Worm (Caenorhabditis elegans) whole organism, L3 larva: ENCODE results near the gene srg-4.

Experiments used
- R02D3.7 ChIP-seq: fragments of 150-350 bp; optimal IDR thresholded peaks from 2 replicates; lab custom pipeline; 2014; ENCODE audit warnings: missing biosample characterization, missing genetic modification characterization
- aly-2 ChIP-seq: fragments of 150-350 bp; optimal IDR thresholded peaks from 2 replicates; lab custom pipeline; 2014; ENCODE audit warnings: missing biosample characterization, missing genetic modification characterization
- ama-1 ChIP-seq: fragments of 150-350 bp; optimal IDR thresholded peaks from 2 replicates; lab custom pipeline; 2018
- ceh-16 ChIP-seq: sonication (generic microtip); optimal IDR thresholded peaks from 2 replicates; lab custom pipeline; 2017; ENCODE audit warnings: missing biosample characterization, missing genetic modification characterization
- ceh-28 ChIP-seq: fragments of 150-350 bp; optimal IDR thresholded peaks from 2 replicates; lab custom pipeline; 2014; ENCODE audit warnings: missing biosample characterization, missing genetic modification reagents, missing genetic modification characterization
- ceh-82 ChIP-seq: fragments of 150-350 bp; optimal IDR thresholded peaks from 2 replicates; lab custom pipeline; 2014; ENCODE audit warnings: missing biosample characterization, missing genetic modification characterization
- ceh-9 ChIP-seq: sonication (generic microtip); optimal IDR thresholded peaks from 2 replicates; lab custom pipeline; 2018; ENCODE audit warnings: missing biosample characterization, missing genetic modification characterization
- egl-5 ChIP-seq: fragments of 150-350 bp; optimal IDR thresholded peaks from 2 replicates; lab custom pipeline; 2017; ENCODE audit warnings: missing biosample characterization, missing genetic modification reagents, missing genetic modification characterization, inconsistent platforms
- elt-1 ChIP-seq: fragments of 150-350 bp; optimal IDR thresholded peaks from 2 replicates; lab custom pipeline; 2014; ENCODE audit warnings: missing biosample characterization, missing genetic modification characterization
- fkh-2 ChIP-seq: fragments of 150-350 bp; optimal IDR thresholded peaks from 2 replicates; lab custom pipeline; 2014; ENCODE audit warnings: missing biosample characterization, missing genetic modification reagents, missing genetic modification characterization
- hmg-11 ChIP-seq: sonication (generic microtip); optimal IDR thresholded peaks from 2 replicates; lab custom pipeline; 2016; ENCODE audit warnings: missing genetic modification characterization, missing compliant biosample characterization
- jun-1 ChIP-seq: fragments of 150-350 bp; optimal IDR thresholded peaks from 2 replicates; lab custom pipeline; 2014; ENCODE audit warnings: missing biosample characterization, missing genetic modification reagents, missing genetic modification characterization
- lin-39 ChIP-seq: fragments of 150-350 bp; optimal IDR thresholded peaks from 2 replicates; lab custom pipeline; 2018; ENCODE audit warnings: missing biosample characterization, missing genetic modification reagents, missing genetic modification characterization
- lsy-12 ChIP-seq: sonication (generic microtip); optimal IDR thresholded peaks from 2 replicates; lab custom pipeline; 2016; ENCODE audit warnings: mild to moderate bottlenecking, missing genetic modification characterization, missing compliant biosample characterization
- mdl-1 ChIP-seq: fragments of 150-350 bp; optimal IDR thresholded peaks from 2 replicates; lab custom pipeline; 2014; ENCODE audit warnings: missing biosample characterization, missing genetic modification characterization
- nfya-1 ChIP-seq: sonication (generic microtip); optimal IDR thresholded peaks from 2 replicates; lab custom pipeline; 2017; ENCODE audit warnings: missing genetic modification characterization, mild to moderate bottlenecking, missing compliant biosample characterization, antibody characterized with exemption, moderate library complexity; ENCODE audit not compliant: insufficient read depth
- nhr-11 ChIP-seq: fragments of 150-350 bp; optimal IDR thresholded peaks from 2 replicates; lab custom pipeline; 2014; ENCODE audit warnings: missing biosample characterization, missing genetic modification characterization
- nhr-12 ChIP-seq: fragments of 150-350 bp; optimal IDR thresholded peaks from 2 replicates; lab custom pipeline; 2014; ENCODE audit warnings: missing biosample characterization, missing genetic modification characterization
- nhr-23 ChIP-seq: fragments of 150-350 bp; optimal IDR thresholded peaks from 2 replicates; lab custom pipeline; 2014; ENCODE audit warnings: missing biosample characterization, missing genetic modification reagents, missing genetic modification characterization
- nhr-25 ChIP-seq: sonication (generic microtip); optimal IDR thresholded peaks from 2 replicates; lab custom pipeline; 2017; ENCODE audit warnings: missing biosample characterization, missing genetic modification characterization
- nhr-28 ChIP-seq: fragments of 150-350 bp; optimal IDR thresholded peaks from 2 replicates; lab custom pipeline; 2014; ENCODE audit warnings: missing biosample characterization, missing genetic modification characterization
- nhr-43 ChIP-seq: sonication (generic microtip); optimal IDR thresholded peaks from 2 replicates; lab custom pipeline; 2016; ENCODE audit warnings: mild to moderate bottlenecking, missing genetic modification characterization, missing compliant biosample characterization; ENCODE audit not compliant: poor library complexity, severe bottlenecking
- nhr-76 ChIP-seq: fragments of 150-350 bp; sonication (generic microtip); optimal IDR thresholded peaks from 5 replicates; lab custom pipeline; 2014; ENCODE audit warnings: missing biosample characterization, missing genetic modification characterization
- nhr-77 ChIP-seq: fragments of 150-350 bp; optimal IDR thresholded peaks from 2 replicates; lab custom pipeline; 2014; ENCODE audit warnings: missing biosample characterization, missing genetic modification characterization
- pqm-1 ChIP-seq: fragments of 150-350 bp; optimal IDR thresholded peaks from 2 replicates; lab custom pipeline; 2017; ENCODE audit warnings: missing biosample characterization, missing genetic modification characterization, inconsistent platforms
- sea-2 ChIP-seq: fragments of 150-350 bp; sonication (generic microtip); optimal IDR thresholded peaks from 4 replicates; lab custom pipeline; 2014; ENCODE audit warnings: missing biosample characterization, missing genetic modification reagents, missing genetic modification characterization
- skn-1 ChIP-seq: fragments of 150-350 bp; optimal IDR thresholded peaks from 2 replicates; lab custom pipeline; 2014; ENCODE audit warnings: missing biosample characterization, missing genetic modification characterization
- unc-39 ChIP-seq: sonication (generic microtip); optimal IDR thresholded peaks from 4 replicates; lab custom pipeline; 2017; ENCODE audit warnings: missing biosample characterization, missing genetic modification characterization
- zag-1 ChIP-seq: fragments of 150-350 bp; optimal IDR thresholded peaks from 2 replicates; lab custom pipeline; 2014; ENCODE audit warnings: missing biosample characterization, missing genetic modification characterization
- ztf-4 ChIP-seq: fragments of 150-350 bp; optimal IDR thresholded peaks from 2 replicates; lab custom pipeline; 2014; ENCODE audit warnings: missing biosample characterization, missing genetic modification characterization

srg-4 gene

DNA sequence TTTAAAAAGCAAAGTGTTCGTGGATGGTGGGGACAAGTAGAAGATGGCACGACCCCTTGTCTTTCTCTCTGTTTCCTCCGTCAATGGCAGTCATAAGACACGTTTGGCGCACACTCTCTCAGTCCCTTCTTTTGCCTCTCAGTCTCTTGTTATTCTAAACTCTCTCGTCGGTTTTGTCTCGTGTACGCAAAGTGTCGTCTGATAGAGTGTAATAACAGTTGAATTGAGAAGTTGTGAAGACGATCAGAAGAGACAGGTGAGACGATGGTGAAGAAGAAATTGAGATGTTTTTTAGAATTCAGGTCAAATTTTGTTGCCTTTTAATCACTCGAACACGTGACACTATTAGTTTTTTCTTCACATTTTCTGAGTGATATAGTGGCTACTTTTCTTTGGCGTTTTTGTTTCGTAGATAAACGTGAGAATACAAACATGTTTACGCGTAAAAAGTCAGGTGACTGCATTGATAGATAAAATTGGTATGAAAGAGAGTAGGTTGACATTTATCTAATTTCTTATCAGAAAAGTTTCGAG lies 41.3 kb upstream of the srg-4 start, which contains the start of gene F47D12.9 (continued):
- TF ChIP-seq ztf-4 (tag; lab: Kevin White, UChicago) (no peak), nhr-12 (no peak), nhr-28 (no peak), lin-39 (tag; lab: Kevin White, UChicago) (peak; percentile 68), egl-5 (peak; percentile 46), sea-2 (GFP tag; lab: Kevin White, UChicago) (no peak), nhr-76 (tag; lab: Kevin White, UChicago) (no peak), zag-1 (tag; lab: Kevin White, UChicago) (no peak), hmg-11 (tag; lab: Kevin White, UChicago) (peak; percentile 76), ceh-28 (tag; lab: Kevin White, UChicago) (peak; percentile 16), ceh-82 (tag; lab: Kevin White, UChicago) (no peak), R02D3.7 (tag; lab: Kevin White, UChicago) (no peak), nhr-77 (tag; lab: Kevin White, UChicago) (no peak), nhr-25 (tag; lab: Kevin White, UChicago) (peak; percentile 91), ceh-9 (tag; lab: Kevin White, UChicago) (no peak), elt-1 (peak; percentile 42), pqm-1 (tag; lab: Kevin White, UChicago) (peak; percentile 13), ceh-16 (tag; lab: Kevin White, UChicago) (no peak)

DNA sequence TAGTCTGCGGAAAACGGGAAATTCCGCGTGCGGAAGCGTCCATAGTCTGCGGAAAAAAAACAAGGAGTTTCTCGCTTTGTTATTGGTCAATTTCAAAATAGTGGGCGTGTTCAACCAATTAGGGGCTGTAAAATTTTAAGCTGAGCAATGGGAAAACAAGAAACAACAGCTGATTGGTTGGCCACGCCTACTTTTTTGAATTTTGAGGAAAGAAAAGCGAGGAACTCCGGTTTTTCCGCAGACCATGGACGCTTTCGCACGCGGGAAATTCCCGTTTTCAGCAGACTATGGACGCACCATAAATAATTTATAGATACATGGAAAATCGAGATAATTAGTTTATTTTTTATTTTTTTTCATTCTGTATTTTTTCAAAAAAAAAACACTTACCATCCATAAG lies 39.8 kb upstream of the srg-4 start:
- TF ChIP-seq nfya-1 (tag; lab: Kevin White, UChicago) = peak; percentile 53

DNA sequence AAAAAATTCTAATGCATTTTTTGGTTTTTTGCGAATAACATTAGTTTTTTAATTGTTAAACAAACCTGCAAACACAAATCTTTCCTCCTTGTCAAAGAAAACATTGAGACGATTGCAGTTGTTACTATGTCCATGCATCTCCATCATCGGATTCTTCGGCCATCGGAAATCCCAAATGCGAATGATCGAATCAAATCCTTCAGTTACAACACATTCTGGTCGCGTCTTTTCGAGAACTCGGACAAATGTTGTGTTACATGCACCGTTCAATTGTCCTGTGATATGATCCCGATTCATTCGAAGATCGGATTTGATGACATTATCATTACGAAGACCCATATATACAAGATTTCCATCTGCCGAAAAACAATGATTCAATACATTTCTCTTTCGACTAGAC lies 38.4 kb upstream of the srg-4 start:
- no peak for TF ChIP-seq nhr-11 (tag; lab: Kevin White, UChicago)
- peak; percentile 74 for TF ChIP-seq ama-1 (lab: Kevin White, UChicago)
- TF ChIP-seq, all 47 proteins: peak for 1

DNA sequence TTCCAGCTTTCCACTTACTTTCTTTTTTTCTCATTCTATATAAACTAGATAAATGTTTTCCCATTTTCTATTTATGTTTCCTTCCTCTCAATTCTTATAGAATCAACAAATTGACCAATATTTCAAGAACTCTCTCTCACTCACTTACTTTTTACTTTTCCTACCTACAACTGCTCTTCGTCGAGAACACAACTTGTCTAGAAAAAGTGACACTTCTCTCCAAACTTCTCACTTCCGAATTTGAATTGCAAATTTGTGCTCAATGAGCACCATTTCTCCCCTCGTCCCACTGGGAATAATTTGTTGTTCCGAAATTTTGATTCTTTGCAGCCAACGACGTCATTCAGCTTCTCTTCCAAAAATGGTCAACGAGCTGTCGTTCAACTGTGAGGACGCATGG lies 36.2 kb upstream of the srg-4 start, which contains the start of gene F47D12.3:
Gene F47D12.3 (plus strand): TSS at position 331 of the 400 bp plus-strand sequence.
- TF ChIP-seq lin-39 (tag; lab: Kevin White, UChicago) (peak; percentile 27), ztf-4 (tag; lab: Kevin White, UChicago) (no peak), zag-1 (tag; lab: Kevin White, UChicago) (no peak)
- TF ChIP-seq, all 47 proteins: peak for 1

DNA sequence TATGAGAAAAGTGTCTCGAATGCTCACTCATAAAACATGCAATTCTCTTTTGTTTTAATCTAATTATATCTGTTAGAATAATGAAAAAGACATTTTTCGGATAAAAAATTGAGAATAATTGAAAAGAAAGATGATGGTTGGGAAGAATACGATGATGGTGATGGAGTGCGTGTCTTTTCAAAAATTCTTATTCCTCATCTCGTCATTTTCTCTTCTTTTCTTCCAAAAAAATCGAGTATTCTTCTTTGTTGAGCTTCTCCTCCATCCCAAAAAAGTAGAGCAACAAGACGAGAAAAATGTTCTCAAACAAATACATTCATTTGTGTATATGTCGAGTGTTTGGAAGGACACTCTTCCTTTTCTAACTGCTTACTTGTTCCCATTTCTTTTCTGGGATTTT lies 35.7 kb upstream of the srg-4 start:
- no peak for TF ChIP-seq mdl-1
- TF ChIP-seq lsy-12 (tag; lab: Kevin White, UChicago) = no peak
- TF ChIP-seq nhr-23 (tag; lab: Kevin White, UChicago) = no peak
- no peak for TF ChIP-seq unc-39 (tag; lab: Kevin White, UChicago)
- no peak for TF ChIP-seq nhr-77 (tag; lab: Kevin White, UChicago)
- no peak for TF ChIP-seq skn-1 (tag; lab: Kevin White, UChicago)
- TF ChIP-seq nfya-1 (tag; lab: Kevin White, UChicago) = no peak
- TF ChIP-seq ceh-28 (tag; lab: Kevin White, UChicago) = no peak
- no peak for TF ChIP-seq aly-2
- no peak for TF ChIP-seq jun-1 (tag; lab: Kevin White, UChicago)
- TF ChIP-seq egl-5 = no peak
- TF ChIP-seq fkh-2 (tag; lab: Kevin White, UChicago) = no peak
- no peak for TF ChIP-seq pqm-1 (tag; lab: Kevin White, UChicago)
- TF ChIP-seq nhr-43 (tag; lab: Kevin White, UChicago) = no peak

DNA sequence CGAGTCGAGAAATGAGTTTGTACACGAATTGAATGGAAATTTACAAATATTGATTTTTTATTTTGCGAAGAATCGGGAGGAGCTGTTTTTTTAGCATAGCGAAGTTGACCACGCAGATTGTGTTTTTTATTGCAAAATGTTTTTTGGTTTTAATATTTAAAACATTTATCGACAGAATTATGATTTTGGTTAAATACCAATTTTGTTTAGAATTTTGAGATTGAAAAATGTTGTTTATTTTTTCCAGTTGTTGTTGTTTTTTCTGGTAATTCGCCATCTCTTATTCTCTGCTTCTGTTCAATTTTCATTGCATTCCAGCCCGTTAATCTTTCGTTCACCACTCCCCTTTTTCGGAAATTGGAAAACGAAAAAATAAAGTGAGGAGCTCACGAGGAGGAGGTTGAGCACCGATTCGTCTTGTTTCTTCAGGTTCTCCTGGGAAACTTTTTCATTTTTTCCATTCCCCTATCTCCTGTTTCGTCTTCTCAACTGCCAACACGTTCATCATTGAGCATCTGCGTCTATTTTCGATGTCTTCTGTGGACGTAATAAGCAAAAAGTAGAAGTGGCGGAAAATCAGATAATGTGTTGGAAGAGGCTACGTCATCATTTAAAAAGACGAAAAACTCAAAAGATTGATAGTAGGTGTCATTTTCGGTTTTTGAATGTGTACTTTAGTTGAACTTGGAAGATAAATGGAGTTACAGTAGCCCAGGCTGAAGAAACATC lies 34.3 kb upstream of the srg-4 start, which contains the start of gene F47D12.7:
Gene F47D12.7 (minus strand): TSS at position 51 of the 729 bp plus-strand sequence.
- TF ChIP-seq elt-1 (peak; percentile 42), pqm-1 (tag; lab: Kevin White, UChicago) (no peak)
